Fruit fly (Drosophila melanogaster) whole organism, prepupa: ENCODE results near the gene CG4073.

Experiments
- Blimp-1 ChIP-seq: fragments of 200-800 bp; sonication (Bioruptor generic); optimal IDR thresholded peaks from 3 replicates; lab custom pipeline; 2017; ENCODE audit warnings: missing biosample characterization, missing genetic modification characterization, mild to moderate bottlenecking, moderate library complexity, missing genetic modification reagents
- CG11902 ChIP-seq: fragments of 200-800 bp; sonication (Bioruptor generic); optimal IDR thresholded peaks from 3 replicates; lab custom pipeline; 2016; ENCODE audit warnings: missing biosample characterization, missing genetic modification characterization
- Gug ChIP-seq: fragments of 200-800 bp; sonication (Bioruptor generic); IDR thresholded peaks from 2 replicates; pipeline ENCODE4 v1.3.6; 2022; ENCODE audit warnings: missing biosample characterization, missing genetic modification characterization

DNA sequence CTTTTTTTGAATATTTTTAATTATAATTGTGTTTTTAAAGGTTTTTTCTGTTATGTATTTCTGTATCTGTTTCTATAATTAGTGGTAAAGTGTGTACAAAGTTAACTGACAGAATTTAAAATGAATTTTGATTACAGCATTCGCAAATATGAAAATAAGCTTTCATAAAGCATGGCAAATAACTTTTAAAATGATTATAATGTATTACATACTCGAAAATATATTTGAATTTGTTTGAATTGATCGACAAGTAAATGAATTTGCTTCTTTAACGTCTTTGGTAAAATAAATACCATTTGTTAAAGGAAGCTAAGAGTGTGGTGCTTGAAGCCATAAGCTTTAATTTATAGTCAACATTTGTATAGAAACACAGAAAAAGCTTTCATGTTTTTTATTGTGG lies 3.5 kb upstream of the CG4073 start, which contains the start of gene CG14689:
- TF ChIP-seq Blimp-1 (GFP tag; lab: Kevin White, UChicago), result no peak
- TF ChIP-seq CG11902 (GFP tag; lab: Kevin White, UChicago), result no peak
- no peak for TF ChIP-seq Gug
